Worm (Caenorhabditis elegans): ENCODE measurements around the gene T26H5.4.

DNA sequence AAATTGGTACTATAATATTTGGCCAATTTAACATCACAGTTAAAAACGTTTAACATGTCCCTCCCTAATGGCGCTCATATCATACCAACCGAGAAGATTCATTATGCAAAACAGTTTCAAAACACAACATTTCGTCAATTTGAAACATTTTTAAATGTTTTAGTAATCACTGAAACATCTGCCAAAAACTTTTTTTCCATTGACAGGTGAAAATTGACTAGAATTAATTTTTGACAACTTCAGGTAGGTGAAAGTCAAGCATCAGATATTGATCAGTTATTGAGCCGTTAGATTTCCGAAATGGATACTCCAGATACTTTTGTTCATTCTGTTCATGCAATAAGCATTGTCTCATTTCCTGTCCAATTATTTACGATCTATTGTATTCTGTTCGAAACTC lies 41.6 kb downstream of the T26H5.4 start, which contains the start of gene srh-257:
- no peak for TF ChIP-seq hnd-1 (tag; optimal IDR thresholded peaks at IDR 0.05)
- no peak for TF ChIP-seq flt-1 (GFP tag; IDR thresholded peaks at IDR 0.05)
- no peak for TF ChIP-seq hmg-4 (GFP tag; optimal IDR thresholded peaks at IDR 0.05)
- no peak for TF ChIP-seq B0310.2 (tag; optimal IDR thresholded peaks at IDR 0.05)
- TF ChIP-seq aly-1 (tag; optimal IDR thresholded peaks at IDR 0.05): no peak
- no peak for TF ChIP-seq scrt-1 (GFP tag; IDR thresholded peaks at IDR 0.05)
- TF ChIP-seq ama-1 (optimal IDR thresholded peaks at IDR 0.05): no peak
- TF ChIP-seq ets-7 (tag; optimal IDR thresholded peaks at IDR 0.05): no peak
- TF ChIP-seq hmbx-1 (tag; optimal IDR thresholded peaks at IDR 0.05): no peak
- TF ChIP-seq F13C5.2 (tag; optimal IDR thresholded peaks at IDR 0.05): no peak
